Fruit fly (Drosophila melanogaster) whole organism, embryonic: ENCODE results near the gene LpR2.

Experiments
- Antp ChIP-seq: fragments of 200-800 bp; sonication (Bioruptor generic); optimal IDR thresholded peaks from 3 replicates; lab custom pipeline; 2016; ENCODE audit warnings: missing biosample characterization, missing genetic modification characterization
- Bdp1 ChIP-seq: fragments of 200-800 bp; sonication (Bioruptor generic); optimal IDR thresholded peaks from 3 replicates; lab custom pipeline; 2016; ENCODE audit warnings: missing biosample characterization, missing genetic modification characterization
- CG10654 ChIP-seq: fragments of 200-800 bp; sonication (Bioruptor generic); optimal IDR thresholded peaks from 2 replicates; lab custom pipeline; 2016; ENCODE audit warnings: missing biosample characterization, missing genetic modification characterization
- CG11093 ChIP-seq: fragments of 200-800 bp; sonication (Bioruptor generic); IDR thresholded peaks from 3 replicates; pipeline ENCODE4 v1.3.6; 2022; ENCODE audit warnings: missing biosample characterization, missing genetic modification characterization
- CG11504 ChIP-seq: fragments of 200-800 bp; sonication (Bioruptor generic); optimal IDR thresholded peaks from 3 replicates; lab custom pipeline; 2019; ENCODE audit warnings: missing biosample characterization, mild to moderate bottlenecking, missing genetic modification characterization, moderate library complexity
- CG1233 ChIP-seq: fragments of 200-800 bp; sonication (Bioruptor generic); optimal IDR thresholded peaks from 4 replicates; lab custom pipeline; 2018; ENCODE audit warnings: missing biosample characterization, mild to moderate bottlenecking, missing genetic modification characterization
- CG13287 ChIP-seq: fragments of 200-800 bp; sonication (Bioruptor generic); IDR thresholded peaks from 2 replicates; pipeline ENCODE4 v1.3.6; 2022; ENCODE audit warnings: missing biosample characterization, missing genetic modification characterization; ENCODE audit not compliant: partially characterized antibody
- CG13296 ChIP-seq: fragments of 200-800 bp; sonication (Bioruptor generic); optimal IDR thresholded peaks from 3 replicates; lab custom pipeline; 2018; ENCODE audit warnings: missing biosample characterization, mild to moderate bottlenecking, missing genetic modification characterization
- CG14050 ChIP-seq: fragments of 200-800 bp; sonication (Bioruptor generic); IDR thresholded peaks from 3 replicates; pipeline ENCODE4 v1.3.6; 2022; ENCODE audit warnings: missing biosample characterization, missing genetic modification characterization
- CG1529 ChIP-seq: fragments of 200-800 bp; sonication (Bioruptor generic); optimal IDR thresholded peaks from 3 replicates; lab custom pipeline; 2018; ENCODE audit warnings: missing biosample characterization, missing genetic modification characterization
- CG2202 ChIP-seq: fragments of 200-800 bp; sonication (Bioruptor generic); optimal IDR thresholded peaks from 2 replicates; lab custom pipeline; 2018; ENCODE audit warnings: missing biosample characterization, mild to moderate bottlenecking, missing genetic modification characterization
- CG31441 ChIP-seq: fragments of 200-800 bp; sonication (Bioruptor generic); IDR thresholded peaks from 2 replicates; pipeline ENCODE4 v1.3.6; 2022; ENCODE audit warnings: missing biosample characterization, missing genetic modification characterization
- CG3163 ChIP-seq: fragments of 200-800 bp; sonication (Bioruptor generic); optimal IDR thresholded peaks from 3 replicates; lab custom pipeline; 2016; ENCODE audit warnings: missing biosample characterization, missing genetic modification characterization
- CG32767 ChIP-seq: fragments of 200-800 bp; sonication (Bioruptor generic); IDR thresholded peaks from 2 replicates; pipeline ENCODE4 v1.3.6; 2022; ENCODE audit warnings: missing biosample characterization, missing genetic modification characterization
- CG3838 ChIP-seq: fragments of 200-800 bp; sonication (Bioruptor generic); optimal IDR thresholded peaks from 3 replicates; lab custom pipeline; 2016; ENCODE audit warnings: missing biosample characterization, missing genetic modification characterization
- CG4328 ChIP-seq: fragments of 200-800 bp; sonication (Bioruptor generic); optimal IDR thresholded peaks from 3 replicates; lab custom pipeline; 2017; ENCODE audit warnings: missing biosample characterization, missing genetic modification reagents, missing genetic modification characterization
- CG8290 ChIP-seq, 3 experiments: fragments of 200-800 bp; sonication (Bioruptor generic); optimal IDR thresholded peaks; 2 replicates each; lab custom pipeline; 2016 to 2019; ENCODE audit warnings: missing biosample characterization in 3 of 3, missing genetic modification characterization in 3 of 3, mild to moderate bottlenecking in 2 of 3, moderate library complexity in 1 of 3
- CG8924 ChIP-seq: fragments of 200-800 bp; optimal IDR thresholded peaks from 3 replicates; lab custom pipeline; 2019; ENCODE audit warnings: missing biosample characterization, mild to moderate bottlenecking, missing genetic modification characterization, moderate library complexity
- CG9609 ChIP-seq: fragments of 200-800 bp; sonication (Bioruptor generic); optimal IDR thresholded peaks from 3 replicates; lab custom pipeline; 2016; ENCODE audit warnings: missing biosample characterization, missing genetic modification characterization
- CG9797 ChIP-seq: fragments of 200-800 bp; sonication (Bioruptor generic); optimal IDR thresholded peaks from 3 replicates; lab custom pipeline; 2018; ENCODE audit warnings: missing biosample characterization, mild to moderate bottlenecking, missing genetic modification characterization
- CHES-1-like ChIP-seq: fragments of 200-800 bp; sonication (Bioruptor generic); optimal IDR thresholded peaks from 2 replicates; lab custom pipeline; 2016; ENCODE audit warnings: missing biosample characterization, missing genetic modification characterization
- Camta ChIP-seq: fragments of 200-800 bp; sonication (Bioruptor generic); optimal IDR thresholded peaks from 2 replicates; lab custom pipeline; 2016; ENCODE audit warnings: missing biosample characterization, missing genetic modification characterization
- CoRest ChIP-seq: fragments of 200-800 bp; sonication (Bioruptor generic); optimal IDR thresholded peaks from 3 replicates; lab custom pipeline; 2018; ENCODE audit warnings: missing biosample characterization, mild to moderate bottlenecking, missing genetic modification characterization, moderate library complexity
- E2f2 ChIP-seq: fragments of 200-800 bp; sonication (Bioruptor generic); IDR thresholded peaks from 2 replicates; pipeline ENCODE4 v1.3.6; 2022; ENCODE audit warnings: missing biosample characterization, missing genetic modification characterization
- Ets65A ChIP-seq: fragments of 200-800 bp; sonication (Bioruptor generic); peaks from one replicate; lab custom pipeline; 2016; ENCODE audit warnings: missing biosample characterization, missing genetic modification characterization
- HLH3B ChIP-seq: fragments of 200-800 bp; sonication (Bioruptor generic); IDR thresholded peaks from 2 replicates; pipeline ENCODE4 v1.3.6; 2022; ENCODE audit warnings: missing biosample characterization, missing genetic modification characterization
- Hr3 ChIP-seq: fragments of 200-800 bp; sonication (Bioruptor generic); optimal IDR thresholded peaks from 3 replicates; lab custom pipeline; 2016; ENCODE audit warnings: missing biosample characterization, missing genetic modification characterization
- Kr ChIP-seq: fragments of 200-800 bp; sonication (Bioruptor generic); optimal IDR thresholded peaks from 2 replicates; lab custom pipeline; 2017; ENCODE audit warnings: missing biosample characterization, mild to moderate bottlenecking, missing genetic modification characterization
- Lhr ChIP-seq: fragments of 200-800 bp; sonication (Bioruptor generic); optimal IDR thresholded peaks from 3 replicates; lab custom pipeline; 2017; ENCODE audit warnings: mild to moderate bottlenecking, missing biosample characterization, missing genetic modification reagents, missing genetic modification characterization
- Lim3 ChIP-seq: fragments of 200-800 bp; sonication (Bioruptor generic); IDR thresholded peaks from 2 replicates; pipeline ENCODE4 v1.3.6; 2022; ENCODE audit warnings: missing biosample characterization, missing genetic modification characterization
- Nf-YB ChIP-seq: fragments of 200-800 bp; sonication (Bioruptor generic); optimal IDR thresholded peaks from 3 replicates; lab custom pipeline; 2019; ENCODE audit warnings: missing biosample characterization, mild to moderate bottlenecking, missing genetic modification characterization, moderate library complexity
- NfI ChIP-seq: fragments of 200-800 bp; sonication (Bioruptor generic); optimal IDR thresholded peaks from 3 replicates; lab custom pipeline; 2018; ENCODE audit warnings: missing biosample characterization, mild to moderate bottlenecking, missing genetic modification characterization, moderate library complexity
- Sin3A ChIP-seq: fragments of >200 bp; optimal IDR thresholded peaks from 2 replicates; lab custom pipeline; 2018
- Spps ChIP-seq: fragments of 200-800 bp; sonication (Bioruptor generic); optimal IDR thresholded peaks from 2 replicates; lab custom pipeline; 2018; ENCODE audit warnings: missing biosample characterization, mild to moderate bottlenecking, missing genetic modification characterization
- ab ChIP-seq: fragments of 200-800 bp; sonication (Bioruptor generic); optimal IDR thresholded peaks from 2 replicates; lab custom pipeline; 2016; ENCODE audit warnings: missing biosample characterization, missing genetic modification characterization
- abd-A ChIP-seq: fragments of 200-800 bp; sonication (Bioruptor generic); optimal IDR thresholded peaks from 3 replicates; lab custom pipeline; 2019; ENCODE audit warnings: missing biosample characterization, mild to moderate bottlenecking, missing genetic modification characterization, moderate library complexity
- ato ChIP-seq: fragments of 200-800 bp; sonication (Bioruptor generic); IDR thresholded peaks from 2 replicates; pipeline ENCODE4 v1.3.6; 2022; ENCODE audit warnings: missing biosample characterization, missing genetic modification characterization; ENCODE audit not compliant: partially characterized antibody
- bigmax ChIP-seq: fragments of 200-800 bp; sonication (Bioruptor generic); optimal IDR thresholded peaks from 2 replicates; lab custom pipeline; 2018; ENCODE audit warnings: missing biosample characterization, mild to moderate bottlenecking, missing genetic modification characterization
- cato ChIP-seq: fragments of 200-800 bp; sonication (Bioruptor generic); optimal IDR thresholded peaks from 2 replicates; lab custom pipeline; 2016; ENCODE audit warnings: missing biosample characterization, missing genetic modification characterization, borderline replicate concordance
- crol ChIP-seq: fragments of 200-800 bp; sonication (Bioruptor generic); IDR thresholded peaks from 2 replicates; pipeline ENCODE4 v1.3.6; 2022; ENCODE audit warnings: missing biosample characterization, missing genetic modification characterization
- fru ChIP-seq: fragments of >200 bp; optimal IDR thresholded peaks from 2 replicates; lab custom pipeline; 2017
- gce ChIP-seq: fragments of 200-800 bp; sonication (Bioruptor generic); IDR thresholded peaks from 3 replicates; pipeline ENCODE4 v1.3.6; 2022; ENCODE audit warnings: missing biosample characterization, missing genetic modification characterization
- ham ChIP-seq: fragments of 200-800 bp; sonication (Bioruptor generic); IDR thresholded peaks from 2 replicates; pipeline ENCODE4 v1.3.6; 2022; ENCODE audit warnings: missing biosample characterization, missing genetic modification characterization
- odd ChIP-seq: fragments of 200-800 bp; sonication (Bioruptor generic); optimal IDR thresholded peaks from 2 replicates; lab custom pipeline; 2017; ENCODE audit warnings: missing biosample characterization, mild to moderate bottlenecking, missing genetic modification characterization
- p53 ChIP-seq: fragments of 200-800 bp; sonication (Bioruptor generic); optimal IDR thresholded peaks from 2 replicates; lab custom pipeline; 2016; ENCODE audit warnings: missing biosample characterization, missing genetic modification characterization
- peb ChIP-seq: fragments of 200-800 bp; sonication (Bioruptor generic); IDR thresholded peaks from 2 replicates; pipeline ENCODE4 v1.3.6; 2022; ENCODE audit warnings: missing biosample characterization, missing genetic modification characterization
- sim ChIP-seq: fragments of 200-800 bp; sonication (Bioruptor generic); IDR thresholded peaks from 2 replicates; pipeline ENCODE4 v1.3.6; 2022; ENCODE audit warnings: missing biosample characterization, missing genetic modification characterization
- tgo ChIP-seq: fragments of 200-800 bp; sonication (Bioruptor generic); IDR thresholded peaks from 3 replicates; pipeline ENCODE4 v1.3.6; 2022; ENCODE audit warnings: missing biosample characterization, missing genetic modification characterization
- unc-4 ChIP-seq: fragments of 200-800 bp; sonication (Bioruptor generic); IDR thresholded peaks from 2 replicates; pipeline ENCODE4 v1.3.6; 2022; ENCODE audit warnings: missing biosample characterization, missing genetic modification characterization; ENCODE audit not compliant: partially characterized antibody
- zen ChIP-seq: fragments of 200-800 bp; sonication (Bioruptor generic); optimal IDR thresholded peaks from 3 replicates; lab custom pipeline; 2018; ENCODE audit warnings: missing biosample characterization, mild to moderate bottlenecking, missing genetic modification characterization, moderate library complexity
- zfh2 ChIP-seq: fragments of 200-800 bp; sonication (Bioruptor generic); optimal IDR thresholded peaks from 2 replicates; lab custom pipeline; 2016; ENCODE audit warnings: missing biosample characterization, missing genetic modification characterization

Gene LpR2

dm6 chr3R:25680528-25680927 is 59.7 kb downstream of the LpR2 start, which contains the start of the genes CG4743 and Idh3g (continued):
- TF ChIP-seq CG1529 (GFP tag; lab: Kevin White, UChicago) (peak; percentile 92), Antp (GFP tag; lab: Kevin White, UChicago) (peak; percentile 19), CG13296 (GFP tag; lab: Kevin White, UChicago) (peak; percentile 97), zen (tag; lab: Kevin White, UChicago) (peak; percentile 98), sim (GFP tag; lab: Robert Waterston, UW) (peak; percentile 95), Nf-YB (GFP tag; lab: Kevin White, UChicago) (peak; percentile 88), CG1233 (GFP tag; lab: Kevin White, UChicago) (peak; percentile 97), CG11504 (tag; lab: Kevin White, UChicago) (peak; percentile 96), CG10654 (GFP tag; lab: Kevin White, UChicago) (peak; percentile 94), Camta (peak; percentile 75), HLH3B (peak; percentile 97), Kr (GFP tag; lab: Kevin White, UChicago) (peak; percentile 32), Hr3 (GFP tag; lab: Kevin White, UChicago) (peak; percentile 96), CG9797 (peak; percentile 50), CG4328 (GFP tag; lab: Kevin White, UChicago) (peak; percentile 96), CG2202 (peak; percentile 97), peb (GFP tag; lab: Robert Waterston, UW) (peak; percentile 94), Ets65A (GFP tag; lab: Kevin White, UChicago) (peak; percentile 92), bigmax (GFP tag; lab: Kevin White, UChicago) (peak; percentile 63), p53 (GFP tag; lab: Kevin White, UChicago) (no peak), crol (GFP tag; lab: Robert Waterston, UW) (peak; percentile 53; the same call in 1 of the 2 replicates), ato (GFP tag; lab: Robert Waterston, UW) (no peak), Spps (tag; lab: Kevin White, UChicago) (peak; percentile 97), odd (peak; percentile 95), Lim3 (GFP tag; lab: Robert Waterston, UW) (peak; percentile 75), CG31441 (GFP tag; lab: Robert Waterston, UW) (peak; percentile 99), CG14050 (GFP tag; lab: Robert Waterston, UW) (peak; percentile 95), CG13287 (GFP tag; lab: Robert Waterston, UW) (peak; percentile 58), NfI (GFP tag; lab: Kevin White, UChicago) (peak; percentile 96), gce (peak; percentile 92), ham (GFP tag; lab: Robert Waterston, UW) (peak; percentile 72; the same call in 1 of the 2 replicates), CG32767 (GFP tag; lab: Robert Waterston, UW) (peak; percentile 96), unc-4 (GFP tag; lab: Robert Waterston, UW) (0 out of 2 replicates have a peak, but pooled peaks have one; percentile 31), ab (GFP tag; lab: Kevin White, UChicago) (no peak), Bdp1 (peak; percentile 67), CoRest (peak; percentile 99), fru (lab: Kevin White, UChicago) (no peak), CG8924 (tag; lab: Kevin White, UChicago) (peak; percentile 98), CG11093 (GFP tag; lab: Robert Waterston, UW) (peak; percentile 89), cato (GFP tag; lab: Kevin White, UChicago) (peak; percentile 96), Sin3A (lab: Kevin White, UChicago) (peak; percentile 18), CHES-1-like (GFP tag; lab: Kevin White, UChicago) (peak; percentile 20), abd-A (tag; lab: Kevin White, UChicago) (no peak), CG3163 (GFP tag; lab: Kevin White, UChicago) (peak; percentile 39), Lhr (GFP tag; lab: Kevin White, UChicago) (peak; percentile 92), E2f2 (GFP tag; lab: Robert Waterston, UW) (peak; percentile 84), CG8290 (GFP tag; optimal IDR thresholded peaks at IDR 0.05; lab: Kevin White, UChicago) (peak; percentile 95), CG8290 (tag; optimal IDR thresholded peaks at IDR 0.05; lab: Kevin White, UChicago) (peak in 1 of 2 experiments; percentile 93), tgo (GFP tag; lab: Robert Waterston, UW) (peak; percentile 96), CG3838 (GFP tag; lab: Kevin White, UChicago) (peak; percentile 76), CG9609 (GFP tag; lab: Kevin White, UChicago) (peak; percentile 59), zfh2 (peak; percentile 78)
